Fruit fly (Drosophila melanogaster) S2 (cell line): ENCODE measurements around the gene MTA1-like.
A peak's percentile ranks its signal among the peaks of the same experiment; 100 is the strongest.

Source experiments
- CG8478 ChIP-seq: fragments of >200 bp; optimal IDR thresholded peaks from 2 replicates; lab custom pipeline; 2018
- CTCF ChIP-seq, 2 experiments: fragments of >200 bp; optimal IDR thresholded peaks; 2 replicates each; lab custom pipeline; 2018

MTA1-like gene

dm6 chr3R:5648569-5649476, at the start of gene MTA1-like, which contains the start of gene Sec23:
Gene MTA1-like, minus strand, starts transcription at chr3R:5648738.
Gene Sec23, plus strand, starts transcription at chr3R:5649065.
- TF ChIP-seq CG8478 (lab: Kevin White, UChicago) (no peak), CTCF (optimal IDR thresholded peaks at IDR 0.05; lab: Kevin White, UChicago) (no peak)

DNA sequence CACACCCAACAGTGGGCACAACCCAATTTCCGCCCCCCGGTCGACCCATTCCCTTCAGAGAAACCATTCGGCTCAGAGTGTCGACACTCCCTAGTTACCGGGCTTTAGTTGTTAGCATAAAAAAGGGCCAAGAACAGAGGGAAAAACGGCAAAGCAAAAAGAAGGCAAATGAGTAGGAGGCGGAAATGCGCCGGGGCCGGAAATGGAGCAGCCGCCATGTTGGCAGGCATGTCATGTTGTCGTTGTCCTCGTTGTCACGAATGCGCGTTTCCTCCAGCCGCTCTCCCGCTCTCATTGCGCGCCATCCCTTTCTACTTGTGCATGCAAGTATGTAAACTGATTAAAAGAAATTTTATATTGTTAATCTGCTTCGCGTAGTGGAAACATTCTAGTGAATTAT, 47.8 kb upstream of the MTA1-like start:
- no peak for TF ChIP-seq CTCF (optimal IDR thresholded peaks at IDR 0.05; lab: Kevin White, UChicago)
- TF ChIP-seq CG8478 (lab: Kevin White, UChicago) = no peak

dm6 chr3R:5694461-5694860, 45.9 kb upstream of the MTA1-like start:
- TF ChIP-seq CG8478 (lab: Kevin White, UChicago) = no peak
- no peak for TF ChIP-seq CTCF (optimal IDR thresholded peaks at IDR 0.05; lab: Kevin White, UChicago)

- TF ChIP-seq CTCF (optimal IDR thresholded peaks at IDR 0.05; lab: Kevin White, UChicago) = no peak
- no peak for TF ChIP-seq CG8478 (lab: Kevin White, UChicago)
These were observed 44.6 kb upstream of the MTA1-like start, which contains the start of gene CG2104 for dm6 chr3R:5693186-5693585. Gene CG2104, minus strand, starts transcription at chr3R:5693286.

DNA sequence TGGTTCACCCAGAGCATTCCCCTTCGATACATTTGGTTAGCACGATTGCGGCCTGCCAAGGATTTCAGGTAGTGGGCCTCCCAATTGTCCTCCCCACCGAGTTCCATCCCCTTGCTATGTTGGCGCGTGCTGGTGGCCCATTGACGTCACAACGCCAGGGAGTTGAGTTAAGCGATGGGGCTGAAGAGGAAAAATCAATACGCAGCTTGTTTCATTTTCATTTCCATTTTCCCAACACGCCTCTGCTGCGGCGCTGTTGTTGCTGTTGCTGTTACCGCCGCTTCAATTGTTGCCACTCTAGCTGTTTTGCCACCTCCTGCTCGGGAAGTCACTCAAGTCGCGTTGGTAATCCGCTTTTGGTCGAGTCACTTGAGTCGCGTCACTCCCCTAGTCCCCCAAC, 42.5 kb upstream of the MTA1-like start:
- no peak for TF ChIP-seq CTCF (optimal IDR thresholded peaks at IDR 0.05; lab: Kevin White, UChicago)
- TF ChIP-seq CG8478 (lab: Kevin White, UChicago) = no peak

dm6 chr3R:5689626-5690025, 41.1 kb upstream of the MTA1-like start:
- TF ChIP-seq CTCF (optimal IDR thresholded peaks at IDR 0.05; lab: Kevin White, UChicago) (no peak), CG8478 (lab: Kevin White, UChicago) (no peak)

dm6 chr3R:5686049-5686757, 37.7 kb upstream of the MTA1-like start:
- TF ChIP-seq CG8478 (lab: Kevin White, UChicago) (no peak), CTCF (optimal IDR thresholded peaks at IDR 0.05; lab: Kevin White, UChicago) (no peak)

DNA sequence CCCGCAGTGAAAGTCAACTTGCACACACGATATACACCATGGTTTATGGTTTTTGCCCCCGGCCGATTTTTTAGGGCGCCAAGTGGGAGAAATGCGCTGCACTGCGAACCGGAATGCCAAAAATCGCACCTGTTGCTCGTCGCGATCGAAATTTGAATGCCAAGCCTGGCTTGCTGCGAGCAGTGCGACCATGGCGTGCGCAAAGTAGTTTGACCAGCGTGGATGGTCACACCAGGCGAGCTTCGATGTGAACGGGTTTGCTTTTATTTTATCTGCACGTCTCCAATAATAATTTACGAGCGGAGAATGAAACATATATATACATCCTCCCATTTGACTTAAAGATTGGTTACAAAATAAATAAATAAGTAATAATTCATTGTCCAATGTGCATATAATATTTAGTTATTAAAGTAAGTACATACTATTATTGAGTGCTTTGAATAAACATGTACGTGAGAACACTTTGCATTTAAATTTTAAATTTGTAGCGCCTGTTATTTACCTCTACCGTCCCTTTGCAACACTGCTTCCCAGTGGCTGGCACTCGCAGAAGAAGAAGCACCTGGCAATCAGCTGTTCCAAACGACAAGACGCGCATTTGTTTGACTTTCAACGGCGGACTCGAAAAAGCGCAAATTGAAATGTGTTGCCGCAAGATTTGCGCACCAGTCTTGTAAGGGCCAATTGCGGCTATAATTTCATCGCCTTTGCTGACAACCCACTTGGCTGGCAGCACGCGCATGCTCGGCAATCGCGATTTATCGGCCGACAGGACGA, 36.9 kb upstream of the MTA1-like start, which contains the start of the genes Rab23 and plx:
TSS of gene Rab23 (minus strand) at position 166 of the 780 bp plus-strand sequence.
TSS of gene plx (plus strand) at position 587 of the 780 bp plus-strand sequence.
- TF ChIP-seq CG8478 (lab: Kevin White, UChicago) (no peak), CTCF (optimal IDR thresholded peaks at IDR 0.05; lab: Kevin White, UChicago) (peak in 1 of 2 experiments; percentile 27)

- TF ChIP-seq CTCF (optimal IDR thresholded peaks at IDR 0.05; lab: Kevin White, UChicago) (no peak), CG8478 (lab: Kevin White, UChicago) (no peak)
These were observed 36.1 kb upstream of the MTA1-like start for dm6 chr3R:5684550-5685118.

DNA sequence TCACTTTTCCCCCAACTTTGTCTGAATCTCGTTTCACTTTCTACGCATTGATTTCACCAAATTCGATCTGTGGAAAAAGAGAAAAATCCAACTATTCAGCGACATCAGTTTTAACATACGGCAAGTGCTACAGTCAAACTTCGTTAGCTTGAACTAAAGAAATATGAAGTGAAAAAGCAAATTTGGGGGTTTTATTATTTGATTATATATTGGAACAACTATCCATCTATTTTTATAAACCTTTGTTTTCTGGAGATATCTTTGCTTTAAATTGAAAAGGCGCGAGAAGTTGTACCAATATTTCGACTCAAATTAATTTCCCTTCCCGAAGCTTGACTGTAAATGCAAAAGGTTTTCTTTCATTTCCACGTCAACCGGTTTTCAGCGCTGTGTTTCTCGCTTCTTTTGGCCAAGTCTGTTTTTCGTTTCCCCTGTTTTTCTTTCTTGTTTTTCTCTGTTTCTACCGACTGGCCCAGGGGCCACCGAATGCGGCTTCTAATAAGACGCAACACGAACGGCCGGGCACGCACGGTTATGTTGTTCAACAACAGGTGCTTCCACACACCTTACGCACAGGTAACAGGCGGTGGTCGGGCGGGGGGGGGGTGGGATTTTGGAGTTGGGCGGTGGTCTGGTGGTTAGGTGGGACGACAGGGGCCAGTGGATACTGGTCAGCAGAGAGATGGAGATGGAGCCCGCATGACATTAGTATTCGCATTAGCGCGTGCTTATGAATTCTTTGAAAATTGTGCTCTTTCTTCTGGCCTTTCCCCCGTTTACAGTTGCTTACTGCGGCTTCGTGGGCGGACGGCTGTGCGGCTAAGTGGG, 34.6 kb upstream of the MTA1-like start:
- TF ChIP-seq CG8478 (lab: Kevin White, UChicago) (no peak), CTCF (optimal IDR thresholded peaks at IDR 0.05; lab: Kevin White, UChicago) (no peak)

DNA sequence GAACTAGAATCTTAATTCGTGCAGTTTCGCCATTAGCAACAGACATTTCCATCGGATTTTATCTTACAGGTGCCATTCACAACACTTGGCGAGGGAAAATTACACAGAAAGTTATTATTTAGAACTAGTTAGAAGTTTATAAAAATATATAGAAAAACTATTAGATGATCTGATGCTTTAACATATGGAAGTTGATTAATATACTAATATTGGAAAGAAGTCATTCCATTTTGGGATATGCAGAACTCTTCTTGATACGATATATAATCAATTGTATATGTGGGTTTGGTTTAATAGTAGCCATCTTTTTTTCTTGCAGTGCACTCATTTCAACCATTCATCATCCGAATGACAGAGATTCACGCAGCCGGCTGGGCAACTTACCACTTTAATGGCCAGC, 33.7 kb upstream of the MTA1-like start:
- TF ChIP-seq CG8478 (lab: Kevin White, UChicago) (no peak), CTCF (optimal IDR thresholded peaks at IDR 0.05; lab: Kevin White, UChicago) (no peak)

dm6 chr3R:5672658-5673217, 24.2 kb upstream of the MTA1-like start:
- TF ChIP-seq CG8478 (lab: Kevin White, UChicago) = no peak
- no peak for TF ChIP-seq CTCF (optimal IDR thresholded peaks at IDR 0.05; lab: Kevin White, UChicago)
